Worm (Caenorhabditis elegans): ENCODE measurements around the gene pqn-73.
A peak's percentile ranks its signal among the peaks of the same experiment; 100 is the strongest.

DNA sequence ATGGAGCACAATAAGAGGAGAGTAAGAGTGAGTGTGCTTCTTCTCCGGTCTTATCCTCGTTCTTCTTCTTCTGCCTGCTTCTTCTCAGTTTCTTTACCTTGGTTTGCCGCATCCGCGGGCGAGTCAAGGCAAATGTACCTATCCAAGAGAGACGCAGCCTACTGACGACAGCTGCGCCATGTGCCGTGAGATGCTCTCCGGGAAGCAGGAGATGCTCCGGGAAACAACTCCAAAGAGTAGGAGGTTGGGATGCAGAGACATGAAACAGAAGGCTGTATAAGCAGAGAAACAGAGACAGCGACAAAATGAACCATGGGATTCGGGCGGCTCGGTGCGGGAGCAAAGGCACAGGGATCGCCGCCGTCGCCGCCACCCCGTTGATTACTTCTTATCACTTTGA, 41.5 kb upstream of the pqn-73 start:
- TF ChIP-seq ama-1 (optimal IDR thresholded peaks at IDR 0.05) (no peak), ama-1 (GFP tag; optimal IDR thresholded peaks at IDR 0.05) (no peak), bed-2 (GFP tag; IDR thresholded peaks at IDR 0.05) (0 out of 2 replicates have a peak, but pooled peaks have one; percentile 7), sdz-38 (tag; optimal IDR thresholded peaks at IDR 0.05) (no peak), ztf-22 (GFP tag; optimal IDR thresholded peaks at IDR 0.05) (no peak), him-1 (tag; optimal IDR thresholded peaks at IDR 0.05) (no peak)

Measured in whole organism, young adult.